Worm (Caenorhabditis elegans) whole organism, midembryonic: ENCODE results near the gene skn-1.

Experiments used
- T22C8.4 ChIP-seq: fragments of 200-800 bp; sonication (Bioruptor generic); IDR thresholded peaks from 2 replicates; pipeline ENCODE4 v1.3.6; 2022; ENCODE audit warnings: missing genetic modification characterization, missing compliant biosample characterization
- cog-1 ChIP-seq: sonication (generic microtip); optimal IDR thresholded peaks from 2 replicates; lab custom pipeline; 2016; ENCODE audit warnings: missing genetic modification characterization, missing compliant biosample characterization
- flt-1 ChIP-seq: fragments of 200-800 bp; sonication (Bioruptor generic); IDR thresholded peaks from 2 replicates; pipeline ENCODE4 v1.3.6; 2022; ENCODE audit warnings: missing genetic modification characterization, missing compliant biosample characterization
- klf-2 ChIP-seq: fragments of 200-800 bp; sonication (Bioruptor generic); conservative IDR thresholded peaks from 2 replicates; pipeline ENCODE4 v1.3.6; 2022; ENCODE audit warnings: missing genetic modification reagents, missing genetic modification characterization, missing compliant biosample characterization
- med-1 ChIP-seq: sonication (generic microtip); optimal IDR thresholded peaks from 2 replicates; lab custom pipeline; 2017; ENCODE audit warnings: missing genetic modification characterization, mild to moderate bottlenecking, missing compliant biosample characterization, antibody characterized with exemption, missing genetic modification reagents; ENCODE audit not compliant: insufficient read depth
- ref-1 ChIP-seq: fragments of 200-800 bp; sonication (Bioruptor generic); conservative IDR thresholded peaks from 2 replicates; pipeline ENCODE4 v1.3.6; 2022; ENCODE audit warnings: missing genetic modification reagents, missing genetic modification characterization, missing compliant biosample characterization
- tab-1 ChIP-seq: fragments of 200-800 bp; sonication (Bioruptor generic); IDR thresholded peaks from 2 replicates; pipeline ENCODE4 v1.3.6; 2022; ENCODE audit warnings: missing genetic modification characterization, missing compliant biosample characterization
- ztf-23 ChIP-seq: fragments of 200-800 bp; sonication (Bioruptor generic); IDR thresholded peaks from 2 replicates; pipeline ENCODE4 v1.3.6; 2022; ENCODE audit warnings: missing genetic modification reagents, missing genetic modification characterization, missing compliant biosample characterization
- ztf-29 ChIP-seq: fragments of 200-800 bp; sonication (Bioruptor generic); IDR thresholded peaks from 2 replicates; pipeline ENCODE4 v1.3.6; 2022; ENCODE audit warnings: missing genetic modification reagents, missing genetic modification characterization, missing compliant biosample characterization

The skn-1 gene

DNA sequence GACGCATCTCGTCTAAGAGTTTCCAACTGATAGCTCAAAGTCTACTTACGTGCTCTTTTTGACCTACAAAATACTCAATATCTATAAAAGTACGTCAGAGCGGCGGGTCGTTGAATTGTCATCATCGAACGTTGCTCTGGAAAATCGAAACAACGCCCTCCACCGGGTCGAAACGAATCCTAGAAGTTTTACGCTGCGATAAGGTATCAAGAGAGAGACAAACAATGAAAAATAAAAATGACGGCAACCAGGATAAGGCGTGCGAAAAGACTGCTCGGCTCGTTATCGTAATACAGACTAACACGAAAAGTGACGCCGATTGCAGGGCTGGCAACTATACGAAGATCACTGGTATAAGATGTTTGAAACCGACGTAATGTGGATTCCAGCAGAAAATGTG, 6.0 kb downstream of the skn-1 start:
- TF ChIP-seq klf-2 (GFP tag; lab: Robert Waterston, UW) (no peak), med-1 (GFP tag; lab: Kevin White, UChicago) (no peak), T22C8.4 (GFP tag; lab: Robert Waterston, UW) (no peak), ref-1 (GFP tag; lab: Robert Waterston, UW) (no peak), cog-1 (tag; lab: Kevin White, UChicago) (no peak), ztf-29 (GFP tag; lab: Robert Waterston, UW) (no peak), ztf-23 (GFP tag; lab: Robert Waterston, UW) (no peak), flt-1 (no peak), tab-1 (GFP tag; lab: Robert Waterston, UW) (no peak)

DNA sequence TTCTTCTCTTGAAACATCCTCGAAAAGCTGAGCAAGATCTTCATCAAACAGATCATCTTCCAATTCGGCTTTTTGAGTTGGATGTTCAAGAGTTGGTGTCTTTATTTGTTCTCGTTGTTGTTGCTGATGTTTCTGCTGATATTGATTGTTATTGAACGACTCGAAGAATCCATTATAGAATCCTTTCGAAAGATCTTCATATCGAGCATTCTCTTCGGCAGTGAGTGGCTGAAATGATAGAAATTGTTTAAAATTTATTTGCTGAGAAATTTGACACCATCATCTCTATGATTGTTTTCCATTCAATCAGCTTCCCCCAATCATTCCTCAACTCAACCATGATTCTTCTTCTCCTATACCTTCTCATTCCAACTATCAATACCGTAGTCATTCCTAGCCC, 6.5 kb downstream of the skn-1 start, which contains the start of gene clec-178:
TSS of gene clec-178 (plus strand) at position 301 of the 400 bp plus-strand sequence.
- no peak for TF ChIP-seq ref-1 (GFP tag; lab: Robert Waterston, UW)
- no peak for TF ChIP-seq tab-1 (GFP tag; lab: Robert Waterston, UW)
- no peak for TF ChIP-seq ztf-23 (GFP tag; lab: Robert Waterston, UW)
- TF ChIP-seq klf-2 (GFP tag; lab: Robert Waterston, UW), result no peak
- TF ChIP-seq med-1 (GFP tag; lab: Kevin White, UChicago), result no peak
- TF ChIP-seq flt-1, result no peak

- TF ChIP-seq flt-1 (no peak), ref-1 (GFP tag; lab: Robert Waterston, UW) (no peak), cog-1 (tag; lab: Kevin White, UChicago) (no peak), T22C8.4 (GFP tag; lab: Robert Waterston, UW) (no peak), tab-1 (GFP tag; lab: Robert Waterston, UW) (no peak)
These were observed 7.2 kb downstream of the skn-1 start for ce11 chrIV:5652811-5653483.

- TF ChIP-seq cog-1 (tag; lab: Kevin White, UChicago) (no peak), klf-2 (GFP tag; lab: Robert Waterston, UW) (no peak), flt-1 (no peak), ref-1 (GFP tag; lab: Robert Waterston, UW) (no peak), ztf-29 (GFP tag; lab: Robert Waterston, UW) (no peak), tab-1 (GFP tag; lab: Robert Waterston, UW) (no peak), T22C8.4 (GFP tag; lab: Robert Waterston, UW) (no peak), ztf-23 (GFP tag; lab: Robert Waterston, UW) (no peak), med-1 (GFP tag; lab: Kevin White, UChicago) (no peak)
These were observed 9.3 kb downstream of the skn-1 start for ce11 chrIV:5650761-5651332.

ce11 chrIV:5649073-5649583, 11.1 kb downstream of the skn-1 start, which contains the start of gene csn-5:
Gene csn-5, plus strand, starts transcription at chrIV:5649533.
- TF ChIP-seq T22C8.4 (GFP tag; lab: Robert Waterston, UW) (no peak), ztf-23 (GFP tag; lab: Robert Waterston, UW) (no peak), tab-1 (GFP tag; lab: Robert Waterston, UW) (no peak), ztf-29 (GFP tag; lab: Robert Waterston, UW) (no peak), cog-1 (tag; lab: Kevin White, UChicago) (no peak), med-1 (GFP tag; lab: Kevin White, UChicago) (no peak), ref-1 (GFP tag; lab: Robert Waterston, UW) (no peak), flt-1 (no peak), klf-2 (GFP tag; lab: Robert Waterston, UW) (no peak)

ce11 chrIV:5645514-5646052, 14.6 kb downstream of the skn-1 start, which contains the start of the genes srd-8 and B0547.2:
Gene srd-8, minus strand, starts transcription at chrIV:5645614.
Gene B0547.2, plus strand, starts transcription at chrIV:5646002.
- TF ChIP-seq cog-1 (tag; lab: Kevin White, UChicago), result no peak
- TF ChIP-seq ztf-23 (GFP tag; lab: Robert Waterston, UW), result no peak
- no peak for TF ChIP-seq tab-1 (GFP tag; lab: Robert Waterston, UW)
- TF ChIP-seq klf-2 (GFP tag; lab: Robert Waterston, UW), result no peak

DNA sequence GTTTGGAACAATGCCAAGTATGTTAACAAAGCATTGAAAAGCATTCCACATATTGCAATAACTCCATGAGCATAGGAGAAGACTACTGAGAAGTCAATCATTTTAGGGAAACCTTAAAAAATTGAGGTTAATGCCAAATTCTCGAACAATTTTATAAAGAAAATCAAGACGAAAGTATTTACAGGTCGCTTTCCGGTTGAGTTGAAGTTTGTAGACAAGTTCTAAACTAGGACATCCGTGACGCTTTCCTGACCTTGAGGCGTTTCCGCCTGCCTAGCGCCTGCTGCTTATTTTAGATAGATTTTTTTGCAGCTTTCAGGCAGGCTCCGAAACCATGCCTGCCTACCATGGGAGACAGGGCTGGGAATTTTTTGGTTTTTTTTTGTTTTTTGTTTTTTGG, 24.6 kb downstream of the skn-1 start, which contains the start of gene srd-13:
TSS of gene srd-13 (minus strand) at position 101 of the 400 bp plus-strand sequence.
- no peak for TF ChIP-seq klf-2 (GFP tag; lab: Robert Waterston, UW)
- TF ChIP-seq ztf-23 (GFP tag; lab: Robert Waterston, UW), result no peak
- TF ChIP-seq cog-1 (tag; lab: Kevin White, UChicago), result no peak
- no peak for TF ChIP-seq ref-1 (GFP tag; lab: Robert Waterston, UW)
- TF ChIP-seq med-1 (GFP tag; lab: Kevin White, UChicago), result no peak
- no peak for TF ChIP-seq flt-1
- no peak for TF ChIP-seq T22C8.4 (GFP tag; lab: Robert Waterston, UW)
- TF ChIP-seq tab-1 (GFP tag; lab: Robert Waterston, UW), result no peak
- TF ChIP-seq ztf-29 (GFP tag; lab: Robert Waterston, UW), result no peak

DNA sequence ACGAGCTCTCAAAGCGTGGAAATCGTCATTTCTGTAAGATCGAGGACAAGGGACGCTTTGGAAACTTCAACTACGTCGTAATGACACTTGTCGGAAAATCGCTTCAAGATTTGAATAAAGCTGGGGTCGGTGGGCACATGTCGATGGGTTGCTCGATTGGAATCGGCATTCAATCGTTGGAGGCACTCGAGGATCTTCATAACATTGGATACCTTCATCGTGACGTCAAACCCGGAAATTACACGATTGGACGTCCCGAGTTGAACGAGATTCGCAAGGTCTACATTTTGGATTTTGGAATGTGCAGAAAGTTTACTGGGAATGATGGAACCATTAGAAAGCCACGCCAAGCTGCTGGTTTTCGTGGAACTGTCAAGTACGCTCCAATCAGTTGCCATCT, 27.6 kb downstream of the skn-1 start:
- TF ChIP-seq klf-2 (GFP tag; lab: Robert Waterston, UW) (no peak), cog-1 (tag; lab: Kevin White, UChicago) (no peak), ref-1 (GFP tag; lab: Robert Waterston, UW) (no peak), med-1 (GFP tag; lab: Kevin White, UChicago) (no peak), T22C8.4 (GFP tag; lab: Robert Waterston, UW) (no peak), ztf-29 (GFP tag; lab: Robert Waterston, UW) (no peak), ztf-23 (GFP tag; lab: Robert Waterston, UW) (no peak), tab-1 (GFP tag; lab: Robert Waterston, UW) (no peak), flt-1 (no peak)
